Worm (Caenorhabditis elegans): ENCODE measurements around the gene hlh-30.
A peak's percentile ranks its signal among the peaks of the same experiment; 100 is the strongest.

The hlh-30 gene

ce11 chrIV:4032350-4032749, 2.4 kb downstream of the hlh-30 start:
- TF ChIP-seq C04F5.9 (tag; optimal IDR thresholded peaks at IDR 0.05) (no peak), F16B12.6 (tag; optimal IDR thresholded peaks at IDR 0.05) (no peak), nhr-20 (tag; optimal IDR thresholded peaks at IDR 0.05) (no peak), dsc-1 (tag; optimal IDR thresholded peaks at IDR 0.05) (no peak), lsy-2 (tag; optimal IDR thresholded peaks at IDR 0.05) (no peak), unc-30 (tag; optimal IDR thresholded peaks at IDR 0.05) (no peak), elt-3 (tag; optimal IDR thresholded peaks at IDR 0.05) (peak in 2 of 6 experiments; percentile 22 to 65), jun-1 (tag; optimal IDR thresholded peaks at IDR 0.05) (no peak), nhr-237 (tag; optimal IDR thresholded peaks at IDR 0.05) (no peak), lin-39 (tag; optimal IDR thresholded peaks at IDR 0.05) (no peak), nhr-77 (tag; optimal IDR thresholded peaks at IDR 0.05) (no peak), skn-1 (tag; optimal IDR thresholded peaks at IDR 0.05) (no peak), pag-3 (tag; optimal IDR thresholded peaks at IDR 0.05; ENCODE audit: borderline replicate concordance, insufficient read depth) (no peak), elt-2 (tag; optimal IDR thresholded peaks at IDR 0.05) (peak; percentile 58), xbp-1 (tag; optimal IDR thresholded peaks at IDR 0.05) (no peak), ztf-4 (tag; optimal IDR thresholded peaks at IDR 0.05) (no peak), nhr-90 (tag; optimal IDR thresholded peaks at IDR 0.05; ENCODE audit: poor library complexity) (no peak), lin-14 (GFP tag; optimal IDR thresholded peaks at IDR 0.05) (no peak), vab-15 (tag; optimal IDR thresholded peaks at IDR 0.05) (no peak), mef-2 (tag; optimal IDR thresholded peaks at IDR 0.05) (no peak), mab-9 (GFP tag; IDR thresholded peaks at IDR 0.05) (no peak), aha-1 (tag; optimal IDR thresholded peaks at IDR 0.05) (no peak), blmp-1 (tag; optimal IDR thresholded peaks at IDR 0.05) (peak; percentile 38), ces-1 (GFP tag; optimal IDR thresholded peaks at IDR 0.05) (no peak)

- TF ChIP-seq lsy-2 (tag; optimal IDR thresholded peaks at IDR 0.05) (peak in 1 of 2 experiments; percentile 49), ztf-4 (tag; optimal IDR thresholded peaks at IDR 0.05) (no peak), mab-9 (GFP tag; IDR thresholded peaks at IDR 0.05) (no peak), ceh-90 (tag; optimal IDR thresholded peaks at IDR 0.05) (no peak), unc-30 (tag; optimal IDR thresholded peaks at IDR 0.05) (no peak), lin-15B (tag; optimal IDR thresholded peaks at IDR 0.05) (peak; percentile 61), alr-1 (tag; optimal IDR thresholded peaks at IDR 0.05; ENCODE audit: borderline replicate concordance) (no peak), hlh-17 (GFP tag; optimal IDR thresholded peaks at IDR 0.05; ENCODE audit: borderline replicate concordance) (no peak), snu-23 (GFP tag; optimal IDR thresholded peaks at IDR 0.05) (peak; percentile 76), fkh-10 (GFP tag; optimal IDR thresholded peaks at IDR 0.05) (no peak), nhr-85 (tag) (peak; percentile 96), grh-1 (GFP tag; IDR thresholded peaks at IDR 0.05) (peak; percentile 38; the same call in 1 of the 2 replicates), unc-98 (GFP tag; IDR thresholded peaks at IDR 0.05) (no peak), elt-3 (tag; optimal IDR thresholded peaks at IDR 0.05) (peak in 5 of 6 experiments; percentile 53 to 95 (median 73)), mef-2 (tag; optimal IDR thresholded peaks at IDR 0.05) (no peak), lin-13 (GFP tag; optimal IDR thresholded peaks at IDR 0.05) (peak; percentile 72), mdl-1 (tag; optimal IDR thresholded peaks at IDR 0.05) (peak in 1 of 2 experiments; percentile 43), hlh-4 (tag; optimal IDR thresholded peaks at IDR 0.05) (no peak), rnt-1 (tag; optimal IDR thresholded peaks at IDR 0.05) (peak; percentile 35), nhr-19 (GFP tag; conservative IDR thresholded peaks at IDR 0.05) (peak; percentile 29; the same call in 1 of the 2 replicates), ama-1 (optimal IDR thresholded peaks at IDR 0.05) (no peak), nhr-90 (tag; optimal IDR thresholded peaks at IDR 0.05; ENCODE audit: poor library complexity) (peak; percentile 68), dsc-1 (tag; optimal IDR thresholded peaks at IDR 0.05) (no peak), aha-1 (tag; optimal IDR thresholded peaks at IDR 0.05) (no peak), nhr-28 (tag; optimal IDR thresholded peaks at IDR 0.05) (no peak), sptf-1 (tag; optimal IDR thresholded peaks at IDR 0.05) (no peak), unc-86 (tag; optimal IDR thresholded peaks at IDR 0.05) (no peak), nhr-77 (tag; optimal IDR thresholded peaks at IDR 0.05) (no peak), lir-3 (tag; optimal IDR thresholded peaks at IDR 0.05; ENCODE audit: poor library complexity) (no peak), ceh-88 (GFP tag; IDR thresholded peaks at IDR 0.05) (no peak), nhr-76 (tag; optimal IDR thresholded peaks at IDR 0.05) (no peak), zag-1 (tag; optimal IDR thresholded peaks at IDR 0.05) (no peak), Y116A8C.19 (tag; optimal IDR thresholded peaks at IDR 0.05; ENCODE audit: borderline replicate concordance) (no peak), irx-1 (tag; optimal IDR thresholded peaks at IDR 0.05) (no peak), pqm-1 (tag; optimal IDR thresholded peaks at IDR 0.05) (no peak), nhr-20 (tag; optimal IDR thresholded peaks at IDR 0.05) (peak; percentile 70), ets-5 (GFP tag; IDR thresholded peaks at IDR 0.05) (no peak)
Measured at ce11 chrIV:4030917-4031599, 3.7 kb downstream of the hlh-30 start.

Data from whole organism, L1 larva.